Fruit fly (Drosophila melanogaster): ENCODE results near the gene CG31917.
A peak's percentile ranks its signal among the peaks of the same experiment; 100 is the strongest.

CG31917 gene

DNA sequence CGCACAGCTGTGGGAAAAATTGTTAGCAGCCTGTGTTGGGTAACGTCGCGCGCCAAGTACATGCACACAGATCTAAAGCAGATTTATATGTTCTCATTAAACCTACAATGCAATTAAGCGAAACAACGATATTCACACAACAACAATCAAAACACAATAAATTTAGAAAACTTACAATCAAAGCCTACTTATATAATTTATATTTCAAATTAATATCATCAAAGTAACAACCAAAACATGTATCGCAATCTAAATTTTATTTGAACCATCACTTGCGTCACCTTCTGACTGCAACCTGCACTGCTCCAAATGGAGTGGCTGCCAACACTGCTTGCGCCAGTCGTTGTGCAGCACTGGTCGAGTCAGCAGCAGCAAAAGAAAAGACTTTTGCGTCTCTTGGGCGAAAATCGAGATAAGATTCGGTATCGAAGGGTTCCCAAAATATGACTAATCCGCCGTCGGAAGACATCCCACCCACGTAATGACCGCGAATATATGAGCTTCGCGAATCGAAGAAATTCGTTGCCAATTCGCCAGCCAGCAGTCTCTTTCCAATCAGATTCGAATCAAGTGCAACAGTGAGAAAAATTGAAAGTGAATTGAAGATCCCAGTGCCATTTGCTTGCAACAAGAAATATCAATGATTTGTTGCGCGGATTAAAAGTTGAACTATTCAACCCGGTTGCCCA is 29.2 kb downstream of the CG31917 start, which contains the start of the genes CG8892 and CG34126:
TSS of gene CG8892 (minus strand) at position 315 of the 689 bp plus-strand sequence.
TSS of gene CG34126 (plus strand) at position 337 of the 689 bp plus-strand sequence.
- TF ChIP-seq CG7556 (GFP tag; optimal IDR thresholded peaks at IDR 0.05) (peak; percentile 97), ftz-f1 (GFP tag; optimal IDR thresholded peaks at IDR 0.05) (peak; percentile 92), hth (optimal IDR thresholded peaks at IDR 0.05) (no peak), salm (tag; optimal IDR thresholded peaks at IDR 0.05) (peak; percentile 87), pita (GFP tag; optimal IDR thresholded peaks at IDR 0.05) (no peak), CG10147 (GFP tag; optimal IDR thresholded peaks at IDR 0.05) (peak; percentile 94), tio (GFP tag; optimal IDR thresholded peaks at IDR 0.05) (peak; percentile 98), CG18262 (tag; optimal IDR thresholded peaks at IDR 0.05) (peak; percentile 97), HHEX (GFP tag; optimal IDR thresholded peaks at IDR 0.05) (peak; percentile 97), cato (GFP tag; optimal IDR thresholded peaks at IDR 0.05; ENCODE audit: borderline replicate concordance) (peak; percentile 98), Drgx (GFP tag; IDR thresholded peaks at IDR 0.05) (peak; percentile 91), vvl (GFP tag; IDR thresholded peaks at IDR 0.05) (peak; percentile 96), stwl (tag; optimal IDR thresholded peaks at IDR 0.05) (peak; percentile 89), pzg (GFP tag; optimal IDR thresholded peaks at IDR 0.05) (peak; percentile 84), CG14050 (GFP tag; IDR thresholded peaks at IDR 0.05) (peak; percentile 89), bab2 (GFP tag; optimal IDR thresholded peaks at IDR 0.05) (peak; percentile 97), CG12659 (GFP tag; optimal IDR thresholded peaks at IDR 0.05) (peak; percentile 99), danr (GFP tag; IDR thresholded peaks at IDR 0.05) (peak; percentile 94), disco-r (GFP tag; optimal IDR thresholded peaks at IDR 0.05) (peak; percentile 83), Usf (GFP tag; optimal IDR thresholded peaks at IDR 0.05) (peak; percentile 98), Dp (GFP tag; optimal IDR thresholded peaks at IDR 0.05) (peak; percentile 42), kay (GFP tag; optimal IDR thresholded peaks at IDR 0.05) (peak; percentile 96), ewg (GFP tag; optimal IDR thresholded peaks at IDR 0.05) (peak; percentile 95), bigmax (GFP tag; optimal IDR thresholded peaks at IDR 0.05) (no peak), CoRest (tag; optimal IDR thresholded peaks at IDR 0.05) (peak; percentile 99), CG7745 (tag; optimal IDR thresholded peaks at IDR 0.05) (no peak), CG10959 (GFP tag; IDR thresholded peaks at IDR 0.05) (peak; percentile 93), maf-S (GFP tag; optimal IDR thresholded peaks at IDR 0.05) (peak; percentile 96), ERR (GFP tag; optimal IDR thresholded peaks at IDR 0.05) (peak; percentile 87), p53 (GFP tag; optimal IDR thresholded peaks at IDR 0.05) (peak; percentile 81), NfI (GFP tag; optimal IDR thresholded peaks at IDR 0.05) (peak; percentile 98), hbn (GFP tag; IDR thresholded peaks at IDR 0.05; ENCODE audit: partially characterized antibody) (no peak), chm (GFP tag; IDR thresholded peaks at IDR 0.05) (peak; percentile 92), Bteb2 (GFP tag; optimal IDR thresholded peaks at IDR 0.05) (peak; percentile 94), pb (GFP tag; optimal IDR thresholded peaks at IDR 0.05) (peak; percentile 85), Asciz (GFP tag; optimal IDR thresholded peaks at IDR 0.05) (peak; percentile 93), vfl (GFP tag; optimal IDR thresholded peaks at IDR 0.05) (peak; percentile 97), HmgZ (tag; optimal IDR thresholded peaks at IDR 0.05) (peak; percentile 98), knrl (GFP tag; IDR thresholded peaks at IDR 0.05; ENCODE audit: partially characterized antibody) (peak; percentile 55), B-H1 (GFP tag; IDR thresholded peaks at IDR 0.05) (peak; percentile 94), org-1 (GFP tag; optimal IDR thresholded peaks at IDR 0.05) (peak; percentile 96), Ets97D (GFP tag; optimal IDR thresholded peaks at IDR 0.05) (peak; percentile 92), CG8281 (tag; optimal IDR thresholded peaks at IDR 0.05) (peak; percentile 87), Rfx (GFP tag; IDR thresholded peaks at IDR 0.05) (peak; percentile 98), CG17612 (GFP tag; IDR thresholded peaks at IDR 0.05) (peak; percentile 87), ken (GFP tag; IDR thresholded peaks at IDR 0.05) (peak; percentile 98), CG3065 (GFP tag; optimal IDR thresholded peaks at IDR 0.05) (peak; percentile 96), Gsc (GFP tag; IDR thresholded peaks at IDR 0.05) (peak; percentile 95), nerfin-2 (GFP tag; IDR thresholded peaks at IDR 0.05; ENCODE audit: partially characterized antibody) (0 out of 2 replicates have a peak, but pooled peaks have one; percentile 25), br (optimal IDR thresholded peaks at IDR 0.05) (no peak)

Data from whole organism, embryonic.